Worm (Caenorhabditis elegans): ENCODE results near the gene Y71G10AR.4.
"Not testable (repeated sequence)": the region's sequence is repeated elsewhere in the genome, so short reads cannot be mapped to it uniquely, and the experiment has no call there.

The Y71G10AR.4 gene

ce11 chrIV:2177545-2177944 lies 21.3 kb upstream of the Y71G10AR.4 start, which contains the start of gene hrpu-2 (continued):
- TF ChIP-seq lin-39 (tag; optimal IDR thresholded peaks at IDR 0.05) = peak; percentile 85
- no peak for TF ChIP-seq unc-39 (tag; optimal IDR thresholded peaks at IDR 0.05)

- TF ChIP-seq nhr-28 (tag; optimal IDR thresholded peaks at IDR 0.05) = no peak
- TF ChIP-seq nhr-25 (tag; optimal IDR thresholded peaks at IDR 0.05) = peak; percentile 17
- TF ChIP-seq elt-3 (tag; optimal IDR thresholded peaks at IDR 0.05) = no peak
- TF ChIP-seq mdl-1 (tag; optimal IDR thresholded peaks at IDR 0.05) = no peak
- no peak for TF ChIP-seq eor-1 (tag; optimal IDR thresholded peaks at IDR 0.05)
- no peak for TF ChIP-seq lsy-12 (tag; optimal IDR thresholded peaks at IDR 0.05)
- TF ChIP-seq nfya-1 (tag; optimal IDR thresholded peaks at IDR 0.05; ENCODE audit: insufficient read depth) = no peak
- TF ChIP-seq snpc-4 (tag; optimal IDR thresholded peaks at IDR 0.05) = no peak
- peak; percentile 0 for TF ChIP-seq lin-39 (tag; optimal IDR thresholded peaks at IDR 0.05)
Measured at ce11 chrIV:2193037-2193436, 5.8 kb upstream of the Y71G10AR.4 start.

- TF ChIP-seq nfya-1 (tag; optimal IDR thresholded peaks at IDR 0.05; ENCODE audit: insufficient read depth) = peak; percentile 8
- no peak for TF ChIP-seq nhr-237 (tag; optimal IDR thresholded peaks at IDR 0.05)
- no peak for TF ChIP-seq egl-5 (tag; optimal IDR thresholded peaks at IDR 0.05)
Measured at ce11 chrIV:2193558-2193957, 5.3 kb upstream of the Y71G10AR.4 start.

- no peak for TF ChIP-seq hmg-11 (tag; optimal IDR thresholded peaks at IDR 0.05)
- no peak for TF ChIP-seq elt-1 (tag; optimal IDR thresholded peaks at IDR 0.05)
- no peak for TF ChIP-seq lin-15B (tag; optimal IDR thresholded peaks at IDR 0.05)
- TF ChIP-seq zag-1 (tag; optimal IDR thresholded peaks at IDR 0.05) = no peak
- no peak for TF ChIP-seq unc-62 (GFP tag; optimal IDR thresholded peaks at IDR 0.05)
- TF ChIP-seq ceh-28 (tag; optimal IDR thresholded peaks at IDR 0.05) = no peak
- TF ChIP-seq pha-4 (tag; optimal IDR thresholded peaks at IDR 0.05) = no peak
- no peak for TF ChIP-seq nhr-11 (tag; optimal IDR thresholded peaks at IDR 0.05)
- no peak for TF ChIP-seq egl-5 (tag; optimal IDR thresholded peaks at IDR 0.05)
- no peak for TF ChIP-seq nhr-25 (tag; optimal IDR thresholded peaks at IDR 0.05)
- TF ChIP-seq nhr-23 (tag; optimal IDR thresholded peaks at IDR 0.05) = no peak
- no peak for TF ChIP-seq skn-1 (tag; optimal IDR thresholded peaks at IDR 0.05)
- no peak for TF ChIP-seq nhr-77 (tag; optimal IDR thresholded peaks at IDR 0.05)
- no peak for TF ChIP-seq eor-1 (tag; optimal IDR thresholded peaks at IDR 0.05)
- no peak for TF ChIP-seq nhr-28 (tag; optimal IDR thresholded peaks at IDR 0.05)
- TF ChIP-seq ama-1 (optimal IDR thresholded peaks at IDR 0.05) = no peak
Measured at ce11 chrIV:2195598-2195997, 3.2 kb upstream of the Y71G10AR.4 start.

ce11 chrIV:2216756-2217155 lies 17.9 kb downstream of the Y71G10AR.4 start, which contains the start of gene T04C4.3:
TSS of gene T04C4.3 (minus strand) at chrIV:2216856.
- not testable (repeated sequence) for TF ChIP-seq elt-1, tbx-2, elt-3 (tag; optimal IDR thresholded peaks at IDR 0.05)

ce11 chrIV:2217260-2217659 lies 18.4 kb downstream of the Y71G10AR.4 start:
- TF ChIP-seq lin-39 (tag; optimal IDR thresholded peaks at IDR 0.05) (peak; percentile 82), lin-15B (tag; optimal IDR thresholded peaks at IDR 0.05) (no peak), nfya-1 (tag; optimal IDR thresholded peaks at IDR 0.05; ENCODE audit: insufficient read depth) (peak; percentile 36), nhr-28 (tag; optimal IDR thresholded peaks at IDR 0.05) (no peak), ama-1 (optimal IDR thresholded peaks at IDR 0.05) (no peak), ceh-82 (tag; optimal IDR thresholded peaks at IDR 0.05) (no peak), pha-4 (tag; optimal IDR thresholded peaks at IDR 0.05) (peak; percentile 61)

- TF ChIP-seq lsy-12 (tag; optimal IDR thresholded peaks at IDR 0.05) = peak; percentile 97
- no peak for TF ChIP-seq ceh-9 (tag; optimal IDR thresholded peaks at IDR 0.05)
- TF ChIP-seq fkh-2 (tag; optimal IDR thresholded peaks at IDR 0.05) = no peak
- TF ChIP-seq nhr-43 (tag; optimal IDR thresholded peaks at IDR 0.05; ENCODE audit: poor library complexity, severe bottlenecking) = peak; percentile 97
- TF ChIP-seq pha-4 (tag; optimal IDR thresholded peaks at IDR 0.05) = peak; percentile 92
- TF ChIP-seq nhr-77 (tag; optimal IDR thresholded peaks at IDR 0.05) = peak; percentile 89
- TF ChIP-seq nhr-12 (tag; optimal IDR thresholded peaks at IDR 0.05) = no peak
- TF ChIP-seq ceh-82 (tag; optimal IDR thresholded peaks at IDR 0.05) = peak; percentile 73
- TF ChIP-seq egl-5 (tag; optimal IDR thresholded peaks at IDR 0.05) = peak; percentile 56
- TF ChIP-seq pqm-1 (tag; optimal IDR thresholded peaks at IDR 0.05) = peak; percentile 44
- TF ChIP-seq ZK546.5 (tag; optimal IDR thresholded peaks at IDR 0.05) = peak; percentile 55
- TF ChIP-seq egl-27 (tag; optimal IDR thresholded peaks at IDR 0.05) = peak; percentile 78
- peak; percentile 98 for TF ChIP-seq nhr-23 (tag; optimal IDR thresholded peaks at IDR 0.05)
- peak; percentile 67 for TF ChIP-seq mml-1 (tag; optimal IDR thresholded peaks at IDR 0.05)
- TF ChIP-seq lin-15B (tag; optimal IDR thresholded peaks at IDR 0.05) = peak; percentile 79
- peak; percentile 83 for TF ChIP-seq lin-39 (tag; optimal IDR thresholded peaks at IDR 0.05)
- no peak for TF ChIP-seq nhr-76 (tag; optimal IDR thresholded peaks at IDR 0.05)
- TF ChIP-seq nhr-25 (tag; optimal IDR thresholded peaks at IDR 0.05) = peak; percentile 98
- peak; percentile 98 for TF ChIP-seq mdl-1 (tag; optimal IDR thresholded peaks at IDR 0.05)
- peak in 1 of 3 experiments; percentile 70 for TF ChIP-seq elt-3 (tag; optimal IDR thresholded peaks at IDR 0.05)
- peak; percentile 91 for TF ChIP-seq ceh-28 (tag; optimal IDR thresholded peaks at IDR 0.05)
- peak; percentile 31 for TF ChIP-seq daf-12 (tag; optimal IDR thresholded peaks at IDR 0.05)
- TF ChIP-seq ztf-4 (tag; optimal IDR thresholded peaks at IDR 0.05) = peak; percentile 23
- TF ChIP-seq ztf-11 (tag; optimal IDR thresholded peaks at IDR 0.05) = no peak
- TF ChIP-seq sea-2 (GFP tag; optimal IDR thresholded peaks at IDR 0.05) = peak; percentile 62
Measured at ce11 chrIV:2219334-2219755, 20.5 kb downstream of the Y71G10AR.4 start.
